Fruit fly (Drosophila melanogaster): ENCODE measurements around the gene Men.

The Men gene

DNA sequence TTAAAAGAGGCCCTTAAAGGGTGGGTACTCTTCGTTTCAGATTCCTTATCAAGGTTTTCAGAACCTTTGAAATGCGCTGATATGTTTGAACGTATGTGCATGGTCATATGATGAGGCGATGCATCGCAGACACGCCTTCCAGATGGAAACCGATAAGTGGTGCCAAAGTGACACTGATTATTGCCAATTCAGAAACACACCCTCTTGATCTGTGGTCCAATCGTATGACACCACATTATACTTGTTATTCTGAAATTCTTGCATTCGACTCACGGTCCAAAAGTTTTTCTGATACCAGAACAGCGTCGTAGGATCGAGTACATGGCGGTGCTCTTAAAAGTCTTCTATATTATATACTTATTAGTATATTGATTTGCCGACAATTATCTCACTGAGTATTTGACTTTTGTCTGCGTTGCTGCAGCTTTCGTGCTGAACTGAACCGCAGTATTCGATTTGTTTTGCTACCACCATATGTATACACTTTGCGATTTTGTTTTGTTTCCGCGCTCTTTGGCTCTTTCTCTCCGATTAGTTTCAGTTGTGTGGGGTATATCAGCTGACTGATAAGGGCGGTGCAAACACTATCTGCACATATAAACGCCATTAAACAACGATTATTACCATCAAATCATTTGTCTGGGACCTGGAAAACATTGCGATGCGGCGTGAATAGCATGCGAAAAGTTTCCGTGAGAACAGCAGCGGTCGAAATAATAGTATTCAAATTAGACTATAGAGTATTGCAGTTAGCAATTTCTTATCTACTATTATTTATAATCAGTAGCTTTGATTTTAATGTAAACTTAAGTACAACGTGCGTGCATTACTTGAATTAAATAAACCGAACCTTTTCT lies 1.7 kb downstream of the Men start (continued):
- no peak for TF ChIP-seq CG3919 (GFP tag; optimal IDR thresholded peaks at IDR 0.05)
- no peak for TF ChIP-seq CG31627 (GFP tag; optimal IDR thresholded peaks at IDR 0.05)
- TF ChIP-seq Ets96B (tag; optimal IDR thresholded peaks at IDR 0.05), result peak; percentile 26
- no peak for TF ChIP-seq CG11902 (GFP tag; optimal IDR thresholded peaks at IDR 0.05)
- peak; percentile 96 for TF ChIP-seq svp (GFP tag)
- TF ChIP-seq Hr4 (GFP tag; optimal IDR thresholded peaks at IDR 0.05), result peak; percentile 14
- TF ChIP-seq CG8319 (GFP tag; optimal IDR thresholded peaks at IDR 0.05), result no peak
- TF ChIP-seq Eip78C (GFP tag), result peak; percentile 79
- no peak for TF ChIP-seq Hr38 (GFP tag; optimal IDR thresholded peaks at IDR 0.05)
- TF ChIP-seq CG3032 (tag; optimal IDR thresholded peaks at IDR 0.05), result no peak

DNA sequence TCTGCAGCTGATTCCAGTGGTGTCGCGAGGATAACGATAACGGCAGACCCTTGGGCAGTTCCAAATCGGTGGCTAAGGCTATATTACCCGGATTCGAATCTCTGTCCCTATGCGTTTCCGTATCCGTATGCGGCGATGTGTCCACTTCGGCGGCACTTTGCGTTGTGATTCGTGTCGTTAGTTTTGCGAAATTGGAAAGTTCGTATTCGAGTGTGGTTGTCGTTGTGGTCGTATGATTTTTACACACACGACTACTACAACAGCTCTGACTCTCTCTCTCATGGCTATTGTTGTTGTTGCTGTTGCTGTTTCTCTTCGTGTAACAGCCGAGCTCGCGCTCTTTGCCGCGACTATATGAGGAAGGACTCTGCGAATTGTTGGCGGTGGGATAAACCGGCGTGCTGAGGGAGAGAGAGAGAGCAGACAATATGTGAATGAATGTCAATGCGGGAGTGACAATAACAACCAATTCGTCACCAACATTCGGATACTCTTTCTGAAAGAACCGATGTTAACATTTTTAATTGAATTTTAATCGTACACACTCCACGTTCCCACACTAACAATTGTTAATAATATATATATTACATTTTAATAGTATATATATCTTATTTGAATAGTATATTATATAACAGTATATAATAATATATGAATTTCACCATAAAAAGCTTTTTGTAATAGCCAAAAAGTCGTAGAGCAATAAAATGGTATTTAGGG lies 2.5 kb downstream of the Men start:
- TF ChIP-seq CG8119 (GFP tag; IDR thresholded peaks at IDR 0.05) (peak; percentile 51; the same call in 1 of the 3 replicates), Eip93F (GFP tag; optimal IDR thresholded peaks at IDR 0.05) (no peak), spab (GFP tag; optimal IDR thresholded peaks at IDR 0.05) (peak; percentile 47), Sox102F (GFP tag; optimal IDR thresholded peaks at IDR 0.05) (peak; percentile 53), fd59A (GFP tag; optimal IDR thresholded peaks at IDR 0.05) (no peak), Smox (GFP tag; optimal IDR thresholded peaks at IDR 0.05) (peak; percentile 42), Ets21C (GFP tag; optimal IDR thresholded peaks at IDR 0.05) (no peak), CG31627 (GFP tag; optimal IDR thresholded peaks at IDR 0.05) (peak; percentile 19), Eip75B (GFP tag; optimal IDR thresholded peaks at IDR 0.05) (peak; percentile 39), CG8632 (GFP tag; optimal IDR thresholded peaks at IDR 0.05) (peak; percentile 80), Sox14 (GFP tag; optimal IDR thresholded peaks at IDR 0.05) (peak; percentile 9), esn (GFP tag; optimal IDR thresholded peaks at IDR 0.05) (peak; percentile 68), Lpt (GFP tag; optimal IDR thresholded peaks at IDR 0.05) (no peak), CG10669 (GFP tag; optimal IDR thresholded peaks at IDR 0.05) (peak; percentile 64), dsx (GFP tag; optimal IDR thresholded peaks at IDR 0.05; ENCODE audit: poor library complexity, severe bottlenecking) (peak; percentile 71), svp (GFP tag) (peak; percentile 7), CG16779 (tag; optimal IDR thresholded peaks at IDR 0.05) (peak; percentile 71), fd85E (GFP tag; optimal IDR thresholded peaks at IDR 0.05) (peak; percentile 36), CG8319 (GFP tag; optimal IDR thresholded peaks at IDR 0.05) (peak; percentile 56), topi (GFP tag; optimal IDR thresholded peaks at IDR 0.05) (peak; percentile 44), CG34406 (GFP tag; optimal IDR thresholded peaks at IDR 0.05) (peak; percentile 79), cyc (GFP tag; optimal IDR thresholded peaks at IDR 0.05) (peak; percentile 19), CG6163 (GFP tag; IDR thresholded peaks at IDR 0.05) (peak; percentile 62), CG6792 (GFP tag; optimal IDR thresholded peaks at IDR 0.05) (peak; percentile 65), CG15336 (GFP tag; IDR thresholded peaks at IDR 0.05) (peak; percentile 67), net (GFP tag; optimal IDR thresholded peaks at IDR 0.05) (peak; percentile 39), CG11294 (GFP tag; IDR thresholded peaks at IDR 0.05) (peak; percentile 41), Blimp-1 (GFP tag; optimal IDR thresholded peaks at IDR 0.05) (peak; percentile 44), CG32006 (GFP tag; optimal IDR thresholded peaks at IDR 0.05) (peak; percentile 72), CG11762 (GFP tag; optimal IDR thresholded peaks at IDR 0.05; ENCODE audit: insufficient read depth) (no peak), Ets96B (tag; optimal IDR thresholded peaks at IDR 0.05) (peak; percentile 78), achi (GFP tag; optimal IDR thresholded peaks at IDR 0.05) (peak; percentile 66), acj6 (GFP tag; optimal IDR thresholded peaks at IDR 0.05) (peak; percentile 56), OdsH (GFP tag; optimal IDR thresholded peaks at IDR 0.05) (peak; percentile 47), CG10631 (GFP tag; optimal IDR thresholded peaks at IDR 0.05) (peak; percentile 55), CG3032 (tag; optimal IDR thresholded peaks at IDR 0.05) (peak; percentile 66), salr (GFP tag; optimal IDR thresholded peaks at IDR 0.05) (peak in 1 of 2 experiments; percentile 38), CG4318 (GFP tag; optimal IDR thresholded peaks at IDR 0.05) (peak; percentile 39), eg (GFP tag; IDR thresholded peaks at IDR 0.05) (peak; percentile 50), CG6276 (GFP tag; optimal IDR thresholded peaks at IDR 0.05) (peak; percentile 69), pdm3 (GFP tag; optimal IDR thresholded peaks at IDR 0.05) (peak; percentile 44), Hr4 (GFP tag; optimal IDR thresholded peaks at IDR 0.05) (peak; percentile 41)

Measured in whole organism, prepupa.